Fruit fly (Drosophila melanogaster): Measurements from ENCODE around the gene Smr.

Gene Smr

DNA sequence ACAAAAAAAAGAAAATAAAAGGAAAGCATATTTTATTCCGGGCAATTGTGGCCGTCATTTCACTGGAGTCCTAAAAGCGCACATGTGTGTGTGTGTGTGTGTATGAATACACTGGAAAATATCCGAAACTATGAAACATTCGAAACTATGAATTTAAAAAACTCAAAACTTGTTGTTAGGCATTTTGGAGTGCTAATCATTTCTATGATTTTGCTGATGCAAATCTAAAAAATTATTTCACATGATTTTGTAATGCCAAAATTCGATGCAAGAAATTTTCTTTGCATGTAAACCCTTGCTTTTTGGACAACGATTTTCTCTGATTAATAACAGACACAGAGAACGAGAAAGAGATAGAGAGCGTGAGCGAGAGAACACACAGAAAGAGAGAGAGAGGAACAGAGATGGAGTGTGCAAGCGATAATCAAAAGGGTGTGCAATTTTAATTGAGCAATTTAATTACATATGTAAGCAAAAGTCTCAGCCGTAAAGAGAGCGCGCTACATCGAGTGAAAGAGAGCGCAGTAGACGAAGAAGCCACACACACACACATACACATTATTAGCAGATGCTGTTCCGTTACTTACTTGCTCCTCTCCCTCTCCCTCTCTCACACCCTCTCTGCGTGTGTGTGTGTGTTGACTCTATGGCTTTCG lies 43.2 kb downstream of the Smr start (continued):
- TF ChIP-seq Mes4 (GFP tag; optimal IDR thresholded peaks at IDR 0.05) (no peak), CG18476 (GFP tag; optimal IDR thresholded peaks at IDR 0.05) (no peak), zen2 (GFP tag; IDR thresholded peaks at IDR 0.05; ENCODE audit: partially characterized antibody) (no peak), Awh (GFP tag; IDR thresholded peaks at IDR 0.05) (0 out of 2 replicates have a peak, but pooled peaks have one; percentile 27), stwl (tag; optimal IDR thresholded peaks at IDR 0.05) (no peak), lilli (GFP tag; optimal IDR thresholded peaks at IDR 0.05) (peak; percentile 23), mam (GFP tag; optimal IDR thresholded peaks at IDR 0.05) (peak; percentile 9), CG12104 (GFP tag; optimal IDR thresholded peaks at IDR 0.05) (peak; percentile 29), tio (GFP tag; optimal IDR thresholded peaks at IDR 0.05) (no peak), bab2 (GFP tag; optimal IDR thresholded peaks at IDR 0.05) (peak; percentile 18), cas (GFP tag; IDR thresholded peaks at IDR 0.05) (no peak), CG17361 (GFP tag; IDR thresholded peaks at IDR 0.05) (0 out of 3 replicates have a peak, but pooled peaks have one; percentile 34), ham (GFP tag; IDR thresholded peaks at IDR 0.05) (no peak), CG18764 (GFP tag; optimal IDR thresholded peaks at IDR 0.05) (no peak), jing (GFP tag; optimal IDR thresholded peaks at IDR 0.05) (no peak), Stat92E (GFP tag; optimal IDR thresholded peaks at IDR 0.05) (no peak), CG6813 (GFP tag; optimal IDR thresholded peaks at IDR 0.05) (no peak), nom (GFP tag; optimal IDR thresholded peaks at IDR 0.05) (peak; percentile 27), CG11560 (tag; IDR thresholded peaks at IDR 0.05) (no peak), hbn (GFP tag; IDR thresholded peaks at IDR 0.05; ENCODE audit: partially characterized antibody) (no peak), CG12942 (GFP tag; optimal IDR thresholded peaks at IDR 0.05) (no peak), CG7271 (tag; optimal IDR thresholded peaks at IDR 0.05) (no peak), vvl (GFP tag; IDR thresholded peaks at IDR 0.05) (peak; percentile 38; the same call in 1 of the 2 replicates), Atf3 (GFP tag; optimal IDR thresholded peaks at IDR 0.05) (no peak), CG15073 (GFP tag; optimal IDR thresholded peaks at IDR 0.05) (no peak), pum (GFP tag; optimal IDR thresholded peaks at IDR 0.05) (peak; percentile 40), BtbVII (GFP tag; optimal IDR thresholded peaks at IDR 0.05) (no peak), CG15011 (GFP tag; optimal IDR thresholded peaks at IDR 0.05) (no peak), HLH54F (GFP tag; optimal IDR thresholded peaks at IDR 0.05) (no peak), sim (GFP tag; IDR thresholded peaks at IDR 0.05) (no peak), Dip3 (GFP tag; optimal IDR thresholded peaks at IDR 0.05) (no peak), CG8924 (tag; optimal IDR thresholded peaks at IDR 0.05) (peak; percentile 34), CG12299 (tag; optimal IDR thresholded peaks at IDR 0.05) (no peak), NK7.1 (GFP tag; optimal IDR thresholded peaks at IDR 0.05) (no peak), danr (GFP tag; IDR thresholded peaks at IDR 0.05) (no peak), luna (GFP tag; optimal IDR thresholded peaks at IDR 0.05) (no peak), ash1 (GFP tag; optimal IDR thresholded peaks at IDR 0.05) (no peak), zen (tag; optimal IDR thresholded peaks at IDR 0.05) (peak; percentile 27), Neu2 (GFP tag; optimal IDR thresholded peaks at IDR 0.05; ENCODE audit: borderline replicate concordance) (no peak), CG12391 (tag; optimal IDR thresholded peaks at IDR 0.05) (peak; percentile 40), tx (GFP tag; optimal IDR thresholded peaks at IDR 0.05) (no peak), ewg (GFP tag; optimal IDR thresholded peaks at IDR 0.05) (no peak), Mad (GFP tag; optimal IDR thresholded peaks at IDR 0.05) (no peak), CG2889 (GFP tag; IDR thresholded peaks at IDR 0.05) (peak; percentile 20; the same call in 1 of the 3 replicates), Fer1 (GFP tag; optimal IDR thresholded peaks at IDR 0.05) (peak; percentile 48), CG9215 (GFP tag; IDR thresholded peaks at IDR 0.05) (no peak), zf30C (GFP tag; optimal IDR thresholded peaks at IDR 0.05) (peak; percentile 26), CG6683 (GFP tag; optimal IDR thresholded peaks at IDR 0.05) (no peak), slp2 (GFP tag; optimal IDR thresholded peaks at IDR 0.05) (peak; percentile 6), NC2β (GFP tag; optimal IDR thresholded peaks at IDR 0.05) (no peak)
